Worm (Caenorhabditis elegans): ENCODE measurements around the gene C50B6.1.

Gene C50B6.1

ce11 chrV:13304663-13305188 is 4.0 kb upstream of the C50B6.1 start, which contains the start of gene C26E1.2:
Gene C26E1.2, plus strand, starts transcription at chrV:13305138.
- TF ChIP-seq snpc-4 (tag; optimal IDR thresholded peaks at IDR 0.05) (no peak), elt-2 (tag; optimal IDR thresholded peaks at IDR 0.05) (peak; percentile 72)

DNA sequence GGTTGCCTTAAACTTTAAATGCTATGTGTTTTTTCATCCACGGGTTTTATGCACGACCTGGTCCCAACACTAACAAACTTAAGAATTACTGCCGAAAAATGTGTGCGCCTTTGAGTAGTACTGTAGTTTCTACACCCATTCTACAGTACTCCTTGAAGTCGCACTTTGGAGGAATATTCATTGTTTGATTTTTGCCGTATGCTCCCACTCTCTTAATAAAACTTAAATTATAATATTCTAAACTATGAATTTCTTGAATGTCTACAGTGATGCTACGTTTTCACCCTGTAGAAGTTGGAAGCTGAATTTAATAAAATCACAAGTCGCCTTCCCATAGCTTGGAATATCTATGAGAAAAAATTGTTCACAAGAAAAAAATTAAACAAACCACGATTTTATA is 1.1 kb downstream of the C50B6.1 start:
- TF ChIP-seq mab-9 (GFP tag; IDR thresholded peaks at IDR 0.05) (no peak), swsn-7 (tag; optimal IDR thresholded peaks at IDR 0.05) (no peak), vab-15 (tag; optimal IDR thresholded peaks at IDR 0.05) (no peak), unc-130 (tag; optimal IDR thresholded peaks at IDR 0.05) (no peak), unc-98 (GFP tag; IDR thresholded peaks at IDR 0.05) (no peak)

DNA sequence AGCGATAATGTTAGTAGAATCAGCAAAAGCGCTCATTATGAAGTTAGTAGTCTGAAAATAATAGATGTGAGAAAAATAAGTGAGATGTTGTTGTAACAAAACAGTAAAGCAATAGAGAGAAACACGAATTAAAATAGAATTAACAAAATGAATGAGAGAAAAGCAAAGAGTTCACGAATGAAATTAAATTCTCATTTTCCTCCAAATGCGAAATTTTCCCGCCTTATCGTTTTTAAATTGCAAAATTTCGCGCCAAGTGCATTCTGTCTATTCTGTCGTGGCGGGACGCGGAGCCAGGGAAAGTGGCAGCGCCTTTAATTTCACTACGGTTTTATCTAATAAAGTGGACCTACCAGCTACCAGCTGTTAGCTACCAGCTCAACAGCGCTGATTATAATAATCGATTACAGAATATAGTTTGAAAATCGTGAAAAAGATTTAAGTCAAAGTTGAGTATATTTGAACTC is 3.5 kb downstream of the C50B6.1 start, which contains the start of gene nasp-2:
TSS of gene nasp-2 (minus strand) at position 51 of the 467 bp plus-strand sequence.
- peak; percentile 71 to 90 for TF ChIP-seq lin-35 (GFP tag; optimal IDR thresholded peaks at IDR 0.05)
- peak; percentile 5 for TF ChIP-seq blmp-1 (tag; optimal IDR thresholded peaks at IDR 0.05)
- peak; percentile 2 for TF ChIP-seq snu-23 (GFP tag; optimal IDR thresholded peaks at IDR 0.05)
- TF ChIP-seq fkh-4 (tag; optimal IDR thresholded peaks at IDR 0.05; ENCODE audit: borderline replicate concordance) = no peak
- TF ChIP-seq pax-3 (tag; optimal IDR thresholded peaks at IDR 0.05) = no peak
- TF ChIP-seq egl-13 (tag; optimal IDR thresholded peaks at IDR 0.05) = no peak
- TF ChIP-seq hlh-4 (tag; optimal IDR thresholded peaks at IDR 0.05) = no peak
- no peak for TF ChIP-seq fkh-10 (GFP tag; optimal IDR thresholded peaks at IDR 0.05)
- peak; percentile 45 for TF ChIP-seq rnt-1 (tag; optimal IDR thresholded peaks at IDR 0.05)
- TF ChIP-seq mep-1 (tag; optimal IDR thresholded peaks at IDR 0.05) = no peak
- no peak for TF ChIP-seq sox-4 (tag; optimal IDR thresholded peaks at IDR 0.05)
- no peak for TF ChIP-seq ama-1 (optimal IDR thresholded peaks at IDR 0.05)
- no peak for TF ChIP-seq aly-2 (tag; optimal IDR thresholded peaks at IDR 0.05)
- TF ChIP-seq nhr-20 (tag; optimal IDR thresholded peaks at IDR 0.05) = no peak
- TF ChIP-seq C04F5.9 (tag; optimal IDR thresholded peaks at IDR 0.05) = no peak
- no peak for TF ChIP-seq mef-2 (tag; optimal IDR thresholded peaks at IDR 0.05)
- TF ChIP-seq efl-1 (optimal IDR thresholded peaks at IDR 0.05) = peak; percentile 81 to 88
- peak; percentile 79 to 97 for TF ChIP-seq efl-1 (GFP tag; optimal IDR thresholded peaks at IDR 0.05 in 1 of 2)
- peak; percentile 72 to 90 (median 85) for TF ChIP-seq dpl-1 (GFP tag; optimal IDR thresholded peaks at IDR 0.05)
- TF ChIP-seq C16A3.4 (tag; optimal IDR thresholded peaks at IDR 0.05) = peak; percentile 47
- no peak for TF ChIP-seq efl-3 (GFP tag; optimal IDR thresholded peaks at IDR 0.05)
- TF ChIP-seq lsy-2 (tag; optimal IDR thresholded peaks at IDR 0.05) = peak in 1 of 2 experiments; percentile 38
- TF ChIP-seq F16B12.6 (tag; optimal IDR thresholded peaks at IDR 0.05) = no peak

ce11 chrV:13313045-13313623 is 4.4 kb downstream of the C50B6.1 start, which contains the start of gene C50B6.3:
Gene C50B6.3, plus strand, starts transcription at chrV:13313573.
- TF ChIP-seq C04F5.9 (tag; optimal IDR thresholded peaks at IDR 0.05) = peak; percentile 86
- peak; percentile 92 for TF ChIP-seq swsn-7 (tag; optimal IDR thresholded peaks at IDR 0.05)
- TF ChIP-seq aha-1 (tag; optimal IDR thresholded peaks at IDR 0.05) = no peak
- peak; percentile 85 to 86 for TF ChIP-seq lin-35 (GFP tag; optimal IDR thresholded peaks at IDR 0.05)
- TF ChIP-seq ceh-8 (GFP tag; optimal IDR thresholded peaks at IDR 0.05) = peak; percentile 84
- TF ChIP-seq mdl-1 (tag; optimal IDR thresholded peaks at IDR 0.05) = peak in 1 of 2 experiments; percentile 58
- TF ChIP-seq zip-4 (GFP tag; optimal IDR thresholded peaks at IDR 0.05) = peak; percentile 66
- TF ChIP-seq pax-3 (tag; optimal IDR thresholded peaks at IDR 0.05) = peak; percentile 97
- TF ChIP-seq nhr-85 (tag) = peak; percentile 95
- no peak for TF ChIP-seq hlh-17 (GFP tag; optimal IDR thresholded peaks at IDR 0.05; ENCODE audit: borderline replicate concordance)
- peak; percentile 95 for TF ChIP-seq nhr-20 (tag; optimal IDR thresholded peaks at IDR 0.05)
- peak; percentile 78 for TF ChIP-seq fkh-8 (tag; optimal IDR thresholded peaks at IDR 0.05)
- TF ChIP-seq blmp-1 (tag; optimal IDR thresholded peaks at IDR 0.05) = peak; percentile 71
- peak; percentile 23 for TF ChIP-seq fkh-10 (GFP tag; optimal IDR thresholded peaks at IDR 0.05)
- TF ChIP-seq nhr-47 (tag; optimal IDR thresholded peaks at IDR 0.05) = peak; percentile 93
- no peak for TF ChIP-seq unc-62 (GFP tag; optimal IDR thresholded peaks at IDR 0.05)
- peak; percentile 84 for TF ChIP-seq vab-15 (tag; optimal IDR thresholded peaks at IDR 0.05)
- peak; percentile 73 for TF ChIP-seq unc-98 (GFP tag; IDR thresholded peaks at IDR 0.05)
- peak; percentile 43 for TF ChIP-seq aly-2 (tag; optimal IDR thresholded peaks at IDR 0.05)
- TF ChIP-seq tlp-1 (tag; optimal IDR thresholded peaks at IDR 0.05) = no peak
- TF ChIP-seq elt-2 (tag; optimal IDR thresholded peaks at IDR 0.05) = peak; percentile 63
- TF ChIP-seq C34B4.2 (tag; optimal IDR thresholded peaks at IDR 0.05) = no peak
- TF ChIP-seq ces-1 (GFP tag; optimal IDR thresholded peaks at IDR 0.05) = no peak
- TF ChIP-seq sptf-1 (tag; optimal IDR thresholded peaks at IDR 0.05) = no peak
- peak; percentile 93 for TF ChIP-seq nhr-90 (tag; optimal IDR thresholded peaks at IDR 0.05; ENCODE audit: poor library complexity)
- peak; percentile 74 for TF ChIP-seq fos-1 (tag; optimal IDR thresholded peaks at IDR 0.05)
- TF ChIP-seq pqm-1 (tag; optimal IDR thresholded peaks at IDR 0.05) = no peak
